Fruit fly (Drosophila melanogaster): ENCODE measurements around the gene CG3708.

Gene CG3708

DNA sequence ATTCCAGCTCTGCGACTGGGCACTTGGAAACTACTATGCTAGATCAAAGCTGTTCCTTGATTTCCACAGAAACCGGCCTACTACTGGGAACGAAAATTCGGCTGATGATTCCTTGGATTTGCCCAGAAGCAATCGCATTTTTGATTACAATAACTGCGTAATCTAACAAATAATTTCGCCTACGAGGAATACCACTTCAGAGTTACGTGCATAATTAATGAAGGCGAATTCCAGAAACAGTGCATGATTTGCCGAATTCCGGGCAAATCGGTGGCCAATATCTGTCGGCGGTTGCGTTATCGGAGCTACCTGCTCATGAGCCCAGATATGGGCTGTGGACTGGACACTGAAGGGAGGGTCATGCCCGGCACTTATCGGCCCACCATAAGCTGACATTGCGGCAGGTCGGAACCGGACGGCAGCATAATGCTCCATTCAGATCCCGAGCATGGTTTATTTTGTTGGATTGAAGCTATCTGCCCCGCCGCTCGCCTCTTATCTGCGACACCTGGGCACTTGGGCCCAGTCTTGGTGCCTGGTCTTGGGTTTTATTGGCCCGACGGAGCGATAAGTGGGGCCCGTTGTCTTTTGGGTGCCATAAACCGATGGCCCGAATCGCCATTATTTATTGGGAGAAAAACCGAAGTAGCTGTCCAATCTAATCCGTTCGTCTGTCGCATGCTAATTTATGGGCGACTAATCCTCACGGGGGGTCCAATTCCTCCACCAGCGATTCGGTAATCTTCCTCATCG is at the start of gene CG3708:
CG3708 (minus strand) TSS at position 51 of the 753 bp plus-strand sequence.
- TF ChIP-seq Dll (optimal IDR thresholded peaks at IDR 0.05) = no peak
- TF ChIP-seq usp (GFP tag; optimal IDR thresholded peaks at IDR 0.05) = no peak
- TF ChIP-seq psq (optimal IDR thresholded peaks at IDR 0.05) = no peak
- TF ChIP-seq CG8478 (optimal IDR thresholded peaks at IDR 0.05) = no peak
- TF ChIP-seq pan (optimal IDR thresholded peaks at IDR 0.05) = no peak
- TF ChIP-seq EcR (GFP tag; optimal IDR thresholded peaks at IDR 0.05) = no peak

DNA sequence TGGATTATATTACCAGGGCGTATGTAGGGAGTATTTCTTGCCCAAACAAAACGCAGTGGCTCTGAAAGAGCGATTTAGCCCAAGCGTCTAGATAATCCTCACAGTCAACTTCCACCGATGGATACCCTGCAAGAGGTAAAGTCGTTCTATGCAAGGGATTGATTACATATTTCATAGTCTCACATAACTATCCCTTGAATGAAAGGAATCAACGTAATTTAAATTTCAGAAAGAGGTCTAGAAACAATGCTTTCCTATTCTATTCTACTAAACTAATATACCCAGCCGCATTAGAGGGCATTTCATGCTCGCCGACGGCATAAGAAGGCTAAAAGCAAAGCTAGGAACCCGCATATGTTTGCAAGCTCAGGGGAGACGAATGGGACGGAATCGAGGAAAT is 36.9 kb upstream of the CG3708 start:
- no peak for TF ChIP-seq pan (optimal IDR thresholded peaks at IDR 0.05)
- no peak for TF ChIP-seq Dll (optimal IDR thresholded peaks at IDR 0.05)
- no peak for TF ChIP-seq psq (optimal IDR thresholded peaks at IDR 0.05)
- TF ChIP-seq EcR (GFP tag; optimal IDR thresholded peaks at IDR 0.05) = no peak
- TF ChIP-seq CG8478 (optimal IDR thresholded peaks at IDR 0.05) = no peak
- TF ChIP-seq usp (GFP tag; optimal IDR thresholded peaks at IDR 0.05) = no peak

DNA sequence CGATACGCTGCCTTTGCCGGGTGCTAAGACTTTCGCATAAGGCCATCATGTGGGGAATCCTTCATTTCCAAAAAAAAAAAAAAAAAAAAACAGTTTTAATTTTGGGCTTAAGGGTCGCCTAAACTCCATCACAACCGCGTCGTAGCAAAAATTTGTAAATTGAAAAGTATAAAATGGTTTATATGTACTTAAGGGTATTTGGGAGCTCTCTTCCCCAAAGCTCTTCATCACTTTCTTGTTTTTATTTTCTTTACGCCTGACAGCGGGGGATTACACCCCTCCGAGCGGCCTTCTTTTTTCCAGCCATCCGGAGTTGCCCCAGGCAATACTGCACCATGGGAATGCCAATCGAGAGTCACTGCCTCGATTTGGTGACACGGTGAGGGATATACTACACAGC is 34.1 kb upstream of the CG3708 start:
- TF ChIP-seq Dll (optimal IDR thresholded peaks at IDR 0.05) = no peak
- TF ChIP-seq usp (GFP tag; optimal IDR thresholded peaks at IDR 0.05) = no peak
- TF ChIP-seq pan (optimal IDR thresholded peaks at IDR 0.05) = no peak
- no peak for TF ChIP-seq CG8478 (optimal IDR thresholded peaks at IDR 0.05)
- no peak for TF ChIP-seq psq (optimal IDR thresholded peaks at IDR 0.05)
- no peak for TF ChIP-seq EcR (GFP tag; optimal IDR thresholded peaks at IDR 0.05)

DNA sequence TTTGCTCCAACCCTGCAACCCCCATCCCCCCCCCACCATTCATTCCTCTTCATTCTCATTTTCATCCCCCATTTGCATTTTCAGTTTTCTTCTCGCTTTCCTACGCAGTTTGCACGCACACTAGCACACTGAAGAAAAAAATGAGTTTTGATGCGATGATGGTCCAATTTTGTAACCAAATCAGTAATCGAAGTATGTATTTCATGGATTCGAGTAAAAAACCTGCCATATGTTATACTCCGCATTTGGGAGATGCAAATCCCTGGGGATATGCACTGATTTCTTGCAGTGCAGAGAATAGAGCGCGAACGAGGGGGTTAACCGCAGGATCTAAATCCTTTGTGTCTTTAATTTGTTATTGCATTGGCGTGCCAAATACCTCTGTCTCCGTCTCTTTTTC is 26.0 kb upstream of the CG3708 start:
- TF ChIP-seq Dll (optimal IDR thresholded peaks at IDR 0.05) (no peak), usp (GFP tag; optimal IDR thresholded peaks at IDR 0.05) (no peak), EcR (GFP tag; optimal IDR thresholded peaks at IDR 0.05) (no peak), psq (optimal IDR thresholded peaks at IDR 0.05) (no peak), pan (optimal IDR thresholded peaks at IDR 0.05) (no peak), CG8478 (optimal IDR thresholded peaks at IDR 0.05) (no peak)

DNA sequence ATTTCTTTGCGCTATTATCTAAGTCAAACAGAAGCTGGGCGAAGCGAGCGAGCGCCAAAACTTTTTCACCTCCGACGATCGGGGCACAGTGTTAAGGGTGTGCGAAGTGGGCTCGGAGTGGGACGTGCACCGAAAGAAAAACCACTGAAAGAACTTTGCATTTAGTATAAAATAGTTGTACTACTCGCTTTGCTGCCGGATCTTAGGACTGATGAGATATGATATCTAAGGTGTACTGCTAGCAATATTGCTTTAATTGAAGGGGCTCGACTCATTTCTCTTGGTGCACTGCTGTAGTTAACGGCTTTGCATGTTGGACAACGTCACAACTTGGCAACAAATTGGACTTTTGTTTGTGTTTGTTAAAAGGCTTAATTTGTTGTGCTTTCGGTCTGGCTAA is 23.9 kb upstream of the CG3708 start:
- TF ChIP-seq CG8478 (optimal IDR thresholded peaks at IDR 0.05) = no peak
- TF ChIP-seq psq (optimal IDR thresholded peaks at IDR 0.05) = no peak
- TF ChIP-seq EcR (GFP tag; optimal IDR thresholded peaks at IDR 0.05) = no peak
- TF ChIP-seq Dll (optimal IDR thresholded peaks at IDR 0.05) = no peak
- TF ChIP-seq usp (GFP tag; optimal IDR thresholded peaks at IDR 0.05) = no peak
- TF ChIP-seq pan (optimal IDR thresholded peaks at IDR 0.05) = no peak

DNA sequence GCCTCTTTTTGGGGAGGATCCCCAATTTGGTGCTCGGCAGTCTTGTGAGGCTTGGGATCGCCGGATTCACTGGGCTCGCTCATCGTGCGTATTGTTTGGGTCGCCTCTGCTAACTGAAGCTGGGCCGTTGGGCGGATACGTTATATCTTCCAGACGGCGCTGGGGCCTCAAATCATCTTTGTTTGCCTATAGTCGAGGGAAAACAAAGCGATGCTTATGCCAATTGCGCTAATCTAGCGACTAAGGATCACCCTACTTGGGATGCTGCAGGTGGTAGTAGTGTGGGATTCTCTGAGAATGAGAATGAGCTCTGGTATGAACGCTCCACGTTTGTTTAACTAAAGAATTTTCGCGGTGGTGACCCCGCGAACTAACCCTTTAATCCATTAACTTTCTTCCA is 21.9 kb upstream of the CG3708 start, which contains the start of gene CG3690:
CG3690 (minus strand) TSS at position 101 of the 400 bp plus-strand sequence.
- no peak for TF ChIP-seq usp (GFP tag; optimal IDR thresholded peaks at IDR 0.05)
- no peak for TF ChIP-seq CG8478 (optimal IDR thresholded peaks at IDR 0.05)
- TF ChIP-seq Dll (optimal IDR thresholded peaks at IDR 0.05) = no peak
- no peak for TF ChIP-seq EcR (GFP tag; optimal IDR thresholded peaks at IDR 0.05)
- no peak for TF ChIP-seq pan (optimal IDR thresholded peaks at IDR 0.05)
- TF ChIP-seq psq (optimal IDR thresholded peaks at IDR 0.05) = no peak

DNA sequence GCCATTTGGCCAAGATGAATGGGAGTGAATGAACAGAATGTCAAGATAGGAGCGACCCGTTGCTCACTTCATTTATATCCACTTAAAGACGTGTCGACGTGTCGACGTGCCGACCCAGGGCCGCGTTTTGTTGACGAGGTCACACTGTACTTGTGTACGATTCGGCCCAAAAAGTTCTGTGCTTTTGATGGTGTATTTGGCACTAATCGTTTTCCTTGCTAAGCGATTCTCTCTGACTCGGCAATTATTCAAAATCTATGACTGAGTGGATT is 18.3 kb upstream of the CG3708 start:
- TF ChIP-seq pan (optimal IDR thresholded peaks at IDR 0.05) = no peak
- no peak for TF ChIP-seq CG8478 (optimal IDR thresholded peaks at IDR 0.05)
- TF ChIP-seq Dll (optimal IDR thresholded peaks at IDR 0.05) = no peak
- TF ChIP-seq psq (optimal IDR thresholded peaks at IDR 0.05) = no peak

DNA sequence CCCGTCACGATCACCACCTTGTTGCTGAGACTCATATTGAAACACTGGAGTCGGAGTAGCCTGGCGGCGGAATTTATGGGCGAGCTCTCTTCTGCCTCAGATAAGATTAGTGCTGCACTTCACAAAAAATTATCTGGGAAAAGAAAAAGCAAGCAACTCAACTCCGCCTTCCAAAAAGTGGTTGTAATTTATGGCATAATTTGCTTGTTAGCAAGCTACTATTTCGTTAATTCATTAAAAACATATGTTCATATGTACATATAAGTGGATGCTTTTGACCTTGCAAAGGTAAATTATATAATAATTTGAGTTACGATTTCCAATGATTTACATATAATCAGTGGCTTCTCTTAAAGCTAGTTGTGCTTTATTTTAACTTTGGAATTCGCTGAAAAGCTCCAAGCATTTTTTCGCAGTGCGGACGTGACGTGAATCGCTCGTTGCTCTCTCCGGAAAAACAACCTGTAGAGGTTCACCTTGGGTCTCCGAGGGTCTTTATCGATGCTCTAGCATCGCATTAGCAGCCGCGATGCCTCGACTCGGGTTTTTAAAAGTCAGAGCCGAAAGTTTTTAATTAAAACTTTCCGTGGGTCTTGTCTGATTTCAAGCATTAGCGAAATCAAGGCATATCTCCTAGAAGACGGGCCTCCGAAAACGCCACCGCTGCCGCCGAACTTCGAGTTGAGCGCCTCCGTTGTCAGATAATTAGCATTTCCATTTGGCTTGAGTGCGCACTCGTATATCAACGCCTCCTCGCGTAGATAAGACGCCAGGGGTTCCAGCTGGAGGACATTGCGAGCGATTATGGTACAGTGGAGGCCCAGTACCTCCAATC is 17.8 kb upstream of the CG3708 start, which contains the start of gene CG3699:
CG3699 (minus strand) TSS at position 51 of the 835 bp plus-strand sequence.
- TF ChIP-seq Dll (optimal IDR thresholded peaks at IDR 0.05) = no peak
- no peak for TF ChIP-seq CG8478 (optimal IDR thresholded peaks at IDR 0.05)
- TF ChIP-seq psq (optimal IDR thresholded peaks at IDR 0.05) = no peak
- TF ChIP-seq usp (GFP tag; optimal IDR thresholded peaks at IDR 0.05) = no peak
- no peak for TF ChIP-seq pan (optimal IDR thresholded peaks at IDR 0.05)
- no peak for TF ChIP-seq EcR (GFP tag; optimal IDR thresholded peaks at IDR 0.05)

DNA sequence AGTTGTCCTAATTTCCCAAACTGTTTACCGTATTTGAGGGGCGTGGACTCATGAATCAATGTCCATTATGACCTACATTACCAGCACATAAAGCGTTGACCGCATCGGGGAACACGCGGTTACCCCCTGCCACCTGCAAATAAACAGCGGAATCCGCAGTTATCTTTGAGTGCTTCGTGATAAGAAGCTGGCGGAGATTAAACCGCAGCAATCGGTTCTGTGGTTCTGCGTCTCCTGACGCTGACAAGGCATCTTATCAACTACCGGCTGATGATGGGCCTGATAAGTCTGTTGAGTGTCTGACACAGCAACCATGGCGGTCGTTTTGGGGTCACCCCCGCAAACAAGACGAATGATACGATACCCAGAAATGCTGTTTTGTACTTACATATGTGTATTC is 16.3 kb upstream of the CG3708 start:
- no peak for TF ChIP-seq psq (optimal IDR thresholded peaks at IDR 0.05)
- no peak for TF ChIP-seq pan (optimal IDR thresholded peaks at IDR 0.05)
- TF ChIP-seq usp (GFP tag; optimal IDR thresholded peaks at IDR 0.05) = no peak
- no peak for TF ChIP-seq EcR (GFP tag; optimal IDR thresholded peaks at IDR 0.05)
- TF ChIP-seq Dll (optimal IDR thresholded peaks at IDR 0.05) = no peak
- TF ChIP-seq CG8478 (optimal IDR thresholded peaks at IDR 0.05) = no peak

DNA sequence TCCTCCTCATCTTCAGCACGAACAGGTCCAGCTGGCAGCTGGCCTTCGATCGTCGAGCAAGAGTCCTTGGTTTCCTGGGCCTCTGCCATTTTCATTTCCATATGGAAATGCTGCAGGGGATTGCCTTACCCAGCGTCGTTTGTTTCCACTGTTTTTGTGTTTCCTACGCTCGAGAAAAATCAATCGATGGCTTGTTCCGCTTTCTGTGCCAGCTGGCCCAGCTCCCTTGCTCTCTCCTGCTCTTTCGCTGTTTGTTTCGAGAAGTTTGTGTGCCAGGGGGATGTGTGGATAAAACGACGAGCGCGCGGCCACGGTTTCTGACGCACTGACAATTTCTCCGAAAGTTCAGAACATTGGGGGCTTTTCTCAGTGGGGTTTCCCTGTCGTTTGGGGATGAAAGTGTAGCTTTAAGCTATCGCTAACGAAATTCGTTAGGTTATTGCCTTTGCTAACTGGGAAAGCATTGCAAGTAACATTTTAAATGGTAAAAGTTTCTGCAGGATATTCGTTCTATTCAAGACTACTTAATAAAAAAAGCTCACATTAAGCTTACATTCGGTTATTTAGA is 15.6 kb upstream of the CG3708 start, which contains the start of gene CG3703:
CG3703 (minus strand) TSS at position 328 of the 568 bp plus-strand sequence.
- TF ChIP-seq CG8478 (optimal IDR thresholded peaks at IDR 0.05) (no peak), EcR (GFP tag; optimal IDR thresholded peaks at IDR 0.05) (no peak), Dll (optimal IDR thresholded peaks at IDR 0.05) (no peak), pan (optimal IDR thresholded peaks at IDR 0.05) (no peak), usp (GFP tag; optimal IDR thresholded peaks at IDR 0.05) (no peak), psq (optimal IDR thresholded peaks at IDR 0.05) (no peak)

DNA sequence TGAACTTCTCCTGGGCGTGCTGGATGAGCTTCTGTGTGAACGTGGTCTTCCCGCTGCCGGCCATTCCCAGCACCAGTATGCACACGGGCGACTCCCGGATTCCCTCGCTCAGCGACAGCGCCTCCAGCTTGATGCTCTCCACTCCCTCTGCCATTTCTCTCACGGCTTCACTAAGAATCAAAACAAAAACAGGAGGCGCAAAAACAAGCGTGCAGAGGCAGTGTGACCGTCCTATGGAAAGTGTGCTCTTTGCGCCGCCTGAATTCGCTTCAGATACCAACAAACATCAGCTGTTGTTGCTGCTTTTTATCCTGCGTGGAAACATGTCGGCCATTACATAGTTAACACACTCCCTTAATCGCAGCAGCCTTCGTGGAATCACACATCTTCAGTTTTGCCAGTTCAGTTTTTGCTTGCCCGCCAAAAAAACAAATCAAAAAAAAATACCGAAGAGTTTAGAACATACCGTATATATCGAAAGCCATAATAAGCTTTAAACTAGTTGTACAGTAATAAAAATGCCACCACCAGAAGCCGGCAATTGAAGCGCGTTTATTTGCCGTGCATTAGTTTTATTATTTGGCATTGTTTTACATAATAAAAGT is 10.8 kb upstream of the CG3708 start, which contains the start of the genes CG3704 and mus81:
CG3704 (minus strand) TSS at position 226 of the 605 bp plus-strand sequence.
mus81 (plus strand) TSS at position 496 of the 605 bp plus-strand sequence.
- TF ChIP-seq Dll (optimal IDR thresholded peaks at IDR 0.05) (peak; percentile 27), CG8478 (optimal IDR thresholded peaks at IDR 0.05) (no peak)

All from whole organism.